Worm (Caenorhabditis elegans): Measurements from ENCODE around the gene F13H6.5.

- no peak for TF ChIP-seq mls-2 (tag; optimal IDR thresholded peaks at IDR 0.05)
- TF ChIP-seq flh-1 (GFP tag; optimal IDR thresholded peaks at IDR 0.05), result no peak
These were observed 48.4 kb downstream of the F13H6.5 start for ce11 chrV:6326394-6326793.
